Worm (Caenorhabditis elegans) whole organism, L2 larva: ENCODE data around the gene ZK455.5.

Source experiments
- alr-1 ChIP-seq: fragments of 150-350 bp; optimal IDR thresholded peaks from 2 replicates; lab custom pipeline; 2014; ENCODE audit warnings: missing biosample characterization, missing genetic modification characterization
- blmp-1 ChIP-seq: sonication (generic microtip); optimal IDR thresholded peaks from 2 replicates; lab custom pipeline; 2017; ENCODE audit warnings: missing genetic modification characterization, mild to moderate bottlenecking, missing compliant biosample characterization, antibody characterized with exemption, moderate library complexity; ENCODE audit not compliant: insufficient read depth
- ceh-82 ChIP-seq: fragments of 150-350 bp; optimal IDR thresholded peaks from 2 replicates; lab custom pipeline; 2014; ENCODE audit warnings: missing biosample characterization, missing genetic modification characterization
- egl-27 ChIP-seq: sonication (generic microtip); optimal IDR thresholded peaks from 3 replicates; lab custom pipeline; 2017; ENCODE audit warnings: missing biosample characterization, missing genetic modification reagents, missing genetic modification characterization
- fos-1 ChIP-seq: fragments of 150-350 bp; optimal IDR thresholded peaks from 2 replicates; lab custom pipeline; 2014; ENCODE audit warnings: missing biosample characterization, missing genetic modification characterization
- lin-39 ChIP-seq: fragments of 150-350 bp; optimal IDR thresholded peaks from 2 replicates; lab custom pipeline; 2014; ENCODE audit warnings: missing biosample characterization, missing genetic modification reagents, missing genetic modification characterization
- mdl-1 ChIP-seq, 2 experiments: fragments of 150-350 bp in 1 of 2; sonication (generic microtip) in 1 of 2; optimal IDR thresholded peaks; 2 replicates each; lab custom pipeline; 2017; ENCODE audit warnings: missing biosample characterization in 2 of 2, missing genetic modification characterization in 2 of 2
- nhr-10 ChIP-seq: sonication (generic microtip); optimal IDR thresholded peaks from 2 replicates; lab custom pipeline; 2017; ENCODE audit warnings: missing biosample characterization, missing genetic modification characterization
- nhr-12 ChIP-seq: fragments of 150-350 bp; optimal IDR thresholded peaks from 2 replicates; lab custom pipeline; 2014; ENCODE audit warnings: missing biosample characterization, missing genetic modification characterization
- nhr-237 ChIP-seq: fragments of 150-350 bp; optimal IDR thresholded peaks from 2 replicates; lab custom pipeline; 2014; ENCODE audit warnings: missing biosample characterization, missing genetic modification characterization
- unc-39 ChIP-seq: fragments of 150-350 bp; optimal IDR thresholded peaks from 2 replicates; lab custom pipeline; 2014; ENCODE audit warnings: missing biosample characterization, missing genetic modification characterization
- unc-62 ChIP-seq: fragments of 150-350 bp; optimal IDR thresholded peaks from 2 replicates; lab custom pipeline; 2014; ENCODE audit warnings: missing biosample characterization, missing genetic modification reagents, missing genetic modification characterization
- zag-1 ChIP-seq: fragments of 150-350 bp; optimal IDR thresholded peaks from 2 replicates; lab custom pipeline; 2014; ENCODE audit warnings: missing biosample characterization, missing genetic modification characterization
- ztf-4 ChIP-seq: fragments of 150-350 bp; optimal IDR thresholded peaks from 2 replicates; lab custom pipeline; 2014; ENCODE audit warnings: missing biosample characterization, missing genetic modification characterization

DNA sequence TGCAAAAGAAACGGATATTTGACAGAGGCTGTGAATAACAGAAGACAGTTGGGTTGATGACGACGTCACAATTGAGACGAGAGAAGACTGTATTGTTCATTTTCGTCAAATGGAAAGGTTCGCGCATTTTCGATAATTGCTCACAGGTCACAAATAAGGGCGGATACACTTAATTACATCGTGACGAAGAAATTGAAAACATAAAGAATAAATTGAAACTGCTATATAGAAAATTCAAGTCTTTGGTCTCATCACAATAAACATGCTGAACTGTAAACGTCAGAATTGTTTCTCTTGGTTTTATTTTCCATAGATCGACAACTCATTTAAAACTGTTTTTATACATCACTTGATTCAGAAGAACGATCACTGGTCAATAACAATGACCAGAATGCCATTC is at the start of gene ZK455.5:
- no peak for TF ChIP-seq lin-39 (tag; lab: Kevin White, UChicago)
- TF ChIP-seq blmp-1 (tag; lab: Kevin White, UChicago), result no peak
- TF ChIP-seq unc-62 (GFP tag; lab: Kevin White, UChicago), result no peak
- TF ChIP-seq alr-1, result no peak
- TF ChIP-seq nhr-12 (tag; lab: Kevin White, UChicago), result no peak
- no peak for TF ChIP-seq nhr-10
- no peak for TF ChIP-seq ceh-82 (tag; lab: Kevin White, UChicago)
- TF ChIP-seq egl-27 (tag; lab: Kevin White, UChicago), result no peak
- TF ChIP-seq zag-1 (tag; lab: Kevin White, UChicago), result no peak
- TF ChIP-seq ztf-4, result no peak
- no peak for TF ChIP-seq fos-1 (tag; lab: Kevin White, UChicago)
- no peak for TF ChIP-seq mdl-1 (tag; optimal IDR thresholded peaks at IDR 0.05; lab: Kevin White, UChicago)
- no peak for TF ChIP-seq unc-39
- TF ChIP-seq nhr-237, result no peak
